2 worm cellular contexts compared by ENCODE assay signal in genomic region chrV:10702910-10703309, ce11.
TF ChIP-seq lines count a peak whose summit lies in the region.

No protein-coding gene starts in this region.

TF ChIP-seq in whole organism, L1 larva, 84 proteins besides CTCF, POLR2A, EP300 and RAD21:
- TF ChIP-seq lin-14 (GFP tag; optimal IDR thresholded peaks at IDR 0.05; lab: Kevin White, UChicago) (peak; percentile 18), blmp-1 (tag; optimal IDR thresholded peaks at IDR 0.05; lab: Kevin White, UChicago) (peak; percentile 91), nhr-85 (tag; lab: Kevin White, UChicago) (peak; percentile 60), swsn-7 (tag; optimal IDR thresholded peaks at IDR 0.05; lab: Kevin White, UChicago) (no peak), ceh-90 (tag; optimal IDR thresholded peaks at IDR 0.05; lab: Kevin White, UChicago) (no peak)

TF ChIP-seq in whole organism, L2 larva, 48 proteins besides CTCF, POLR2A, EP300 and RAD21:
- TF ChIP-seq peb-1 (tag; optimal IDR thresholded peaks at IDR 0.05; lab: Kevin White, UChicago) (no peak), blmp-1 (tag; optimal IDR thresholded peaks at IDR 0.05; lab: Kevin White, UChicago; ENCODE audit: insufficient read depth) (peak; percentile 7)

Comparison
In these comparisons a context has a peak if more than half of its experiments do, and no peak if none do; other contexts are left out.
1. Of the 22 proteins assayed by ChIP-seq in both whole organism, L1 larva and whole organism, L2 larva: peak only in whole organism, L1 larva: none; only in whole organism, L2 larva: none; in both: blmp-1; in neither: 21.